Fruit fly (Drosophila melanogaster): ENCODE data around the gene Vps4.

DNA sequence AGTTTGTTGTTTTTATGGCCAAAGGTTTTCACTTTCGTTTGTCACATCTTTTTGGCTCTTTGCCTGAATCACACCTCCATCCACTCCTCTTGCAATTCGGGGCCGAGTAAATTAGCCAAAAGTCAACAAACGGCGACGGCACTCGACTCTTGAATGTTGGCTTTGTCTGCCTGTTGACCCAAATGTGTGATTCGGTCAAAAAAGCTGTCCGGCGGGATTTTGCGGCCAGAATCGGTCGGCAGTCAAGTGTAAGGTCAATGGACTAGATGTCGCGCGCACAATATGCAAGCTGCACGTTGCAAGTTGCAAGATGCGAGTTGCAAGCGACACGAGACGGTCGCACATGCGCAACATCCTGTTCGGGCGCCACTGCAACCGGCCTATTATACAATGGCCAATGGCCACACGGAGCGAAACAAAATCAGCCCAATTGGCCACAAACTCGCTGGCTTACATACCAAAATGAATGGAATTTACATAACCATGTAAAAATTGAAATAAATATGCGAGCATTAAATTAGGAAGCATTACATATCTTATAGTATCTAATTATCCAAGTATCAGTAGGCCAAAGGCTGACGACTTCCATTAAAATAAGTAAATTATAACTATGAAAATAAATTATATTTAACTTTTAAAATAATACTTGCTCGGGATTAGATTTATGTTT, 10.2 kb downstream of the Vps4 start:
- peak; percentile 26 for TF ChIP-seq CG8632 (GFP tag; optimal IDR thresholded peaks at IDR 0.05)
- TF ChIP-seq CG7368 (GFP tag; optimal IDR thresholded peaks at IDR 0.05), result no peak
- no peak for TF ChIP-seq spab (GFP tag; optimal IDR thresholded peaks at IDR 0.05)
- TF ChIP-seq CG31627 (GFP tag; optimal IDR thresholded peaks at IDR 0.05), result no peak
- TF ChIP-seq Blimp-1 (GFP tag; optimal IDR thresholded peaks at IDR 0.05), result peak; percentile 87
- TF ChIP-seq svp (GFP tag), result peak; percentile 54
- TF ChIP-seq Ets96B (tag; optimal IDR thresholded peaks at IDR 0.05), result no peak
- no peak for TF ChIP-seq CG1621 (tag; optimal IDR thresholded peaks at IDR 0.05)
- no peak for TF ChIP-seq vri (GFP tag; optimal IDR thresholded peaks at IDR 0.05)
- TF ChIP-seq Sox14 (GFP tag; optimal IDR thresholded peaks at IDR 0.05), result no peak

Data from whole organism, prepupa.